Fruit fly (Drosophila melanogaster): ENCODE results near the gene CG2211.

The CG2211 gene

dm6 chr3L:1295693-1296092, 39.5 kb downstream of the CG2211 start, which contains the start of gene Rabex-5 (continued):
- TF ChIP-seq knrl (GFP tag; IDR thresholded peaks at IDR 0.05; ENCODE audit: partially characterized antibody) (peak; percentile 88), CG10321 (GFP tag; IDR thresholded peaks at IDR 0.05) (no peak), CG12219 (GFP tag; optimal IDR thresholded peaks at IDR 0.05) (no peak), lov (optimal IDR thresholded peaks at IDR 0.05) (no peak), lov (GFP tag; IDR thresholded peaks at IDR 0.05) (no peak), CG17328 (GFP tag; IDR thresholded peaks at IDR 0.05) (no peak), org-1 (GFP tag; optimal IDR thresholded peaks at IDR 0.05) (no peak), odd (GFP tag; optimal IDR thresholded peaks at IDR 0.05) (no peak), br (optimal IDR thresholded peaks at IDR 0.05) (no peak), CG8281 (tag; optimal IDR thresholded peaks at IDR 0.05) (no peak), dimm (GFP tag; IDR thresholded peaks at IDR 0.05) (no peak), danr (GFP tag; IDR thresholded peaks at IDR 0.05) (no peak), twi (tag; optimal IDR thresholded peaks at IDR 0.05) (peak; percentile 36), Antp (GFP tag; optimal IDR thresholded peaks at IDR 0.05) (peak; percentile 65), ac (GFP tag; optimal IDR thresholded peaks at IDR 0.05) (no peak), tap (tag; optimal IDR thresholded peaks at IDR 0.05) (no peak), nom (GFP tag; optimal IDR thresholded peaks at IDR 0.05) (peak; percentile 9), mirr (GFP tag; optimal IDR thresholded peaks at IDR 0.05) (no peak), CG10654 (GFP tag; optimal IDR thresholded peaks at IDR 0.05) (peak; percentile 31), Hmr (GFP tag; optimal IDR thresholded peaks at IDR 0.05) (peak; percentile 69), CG42726 (GFP tag; IDR thresholded peaks at IDR 0.05; ENCODE audit: partially characterized antibody) (peak; percentile 87), fd64A (GFP tag; optimal IDR thresholded peaks at IDR 0.05) (no peak), CG3847 (GFP tag; IDR thresholded peaks at IDR 0.05) (peak; percentile 65), CG17612 (GFP tag; IDR thresholded peaks at IDR 0.05) (no peak), CG12299 (tag; optimal IDR thresholded peaks at IDR 0.05) (no peak), CG5953 (GFP tag; IDR thresholded peaks at IDR 0.05) (no peak), Tbp (GFP tag; optimal IDR thresholded peaks at IDR 0.05) (no peak), dm (GFP tag; optimal IDR thresholded peaks at IDR 0.05) (no peak), sqz (GFP tag; optimal IDR thresholded peaks at IDR 0.05) (no peak), MESR4 (GFP tag; optimal IDR thresholded peaks at IDR 0.05) (peak; percentile 79), Camta (GFP tag; optimal IDR thresholded peaks at IDR 0.05) (no peak), Vsx1 (GFP tag; optimal IDR thresholded peaks at IDR 0.05) (no peak), al (GFP tag; IDR thresholded peaks at IDR 0.05) (0 out of 2 replicates have a peak, but pooled peaks have one; percentile 14), p53 (GFP tag; optimal IDR thresholded peaks at IDR 0.05) (peak; percentile 68), Mrtf (GFP tag; IDR thresholded peaks at IDR 0.05) (no peak), fd3F (GFP tag; optimal IDR thresholded peaks at IDR 0.05) (no peak), CG12744 (GFP tag; optimal IDR thresholded peaks at IDR 0.05) (no peak), CG32767 (GFP tag; IDR thresholded peaks at IDR 0.05) (no peak), zen2 (GFP tag; IDR thresholded peaks at IDR 0.05; ENCODE audit: partially characterized antibody) (peak; percentile 39; the same call in 1 of the 3 replicates), Gug (GFP tag; IDR thresholded peaks at IDR 0.05) (peak; percentile 52; the same call in 2 of the 4 replicates), CG17361 (GFP tag; IDR thresholded peaks at IDR 0.05) (no peak), vnd (GFP tag; IDR thresholded peaks at IDR 0.05; ENCODE audit: partially characterized antibody) (peak; percentile 73), Oaz (GFP tag; IDR thresholded peaks at IDR 0.05) (no peak), tup (GFP tag; optimal IDR thresholded peaks at IDR 0.05) (no peak), CG34422 (GFP tag; IDR thresholded peaks at IDR 0.05) (no peak; the same call in 2 of the 3 replicates), dan (GFP tag; IDR thresholded peaks at IDR 0.05) (no peak), CG4404 (GFP tag; IDR thresholded peaks at IDR 0.05) (no peak), pnt (GFP tag; optimal IDR thresholded peaks at IDR 0.05) (no peak), Rfx (GFP tag; IDR thresholded peaks at IDR 0.05) (peak; percentile 63), CG33557 (GFP tag; optimal IDR thresholded peaks at IDR 0.05) (no peak), oc (tag; optimal IDR thresholded peaks at IDR 0.05) (no peak), CG6272 (GFP tag; IDR thresholded peaks at IDR 0.05) (no peak), CG34376 (GFP tag; optimal IDR thresholded peaks at IDR 0.05) (peak; percentile 34)

All from whole organism, embryonic.